Fruit fly (Drosophila melanogaster): ENCODE measurements around the gene Tango14.

- TF ChIP-seq Dip3 (GFP tag; optimal IDR thresholded peaks at IDR 0.05) (no peak), lbe (GFP tag; optimal IDR thresholded peaks at IDR 0.05) (no peak), Lpt (GFP tag; optimal IDR thresholded peaks at IDR 0.05) (no peak), slbo (GFP tag; IDR thresholded peaks at IDR 0.05) (no peak), CG7271 (tag; optimal IDR thresholded peaks at IDR 0.05) (no peak), CG31388 (GFP tag; optimal IDR thresholded peaks at IDR 0.05) (no peak), toy (GFP tag; IDR thresholded peaks at IDR 0.05) (no peak)
Observed at dm6 chr2L:1120206-1120902, 38.1 kb upstream of the Tango14 start.
